Worm (Caenorhabditis elegans) whole organism, late embryonic: ENCODE data around the gene F36D3.4.
"Not testable (repeated sequence)": the region's sequence is repeated elsewhere in the genome, so short reads cannot be mapped to it uniquely, and the experiment has no call there.

Experiments
- T23F11.4 ChIP-seq: fragments of 200-800 bp; sonication (Bioruptor generic); optimal IDR thresholded peaks from 2 replicates; lab custom pipeline; 2018; ENCODE audit warnings: mild to moderate bottlenecking, missing genetic modification characterization, missing compliant biosample characterization
- Y22D7AL.16 ChIP-seq: sonication (generic microtip); optimal IDR thresholded peaks from 2 replicates; lab custom pipeline; 2016; ENCODE audit warnings: missing genetic modification characterization, missing compliant biosample characterization
- ahr-1 ChIP-seq: sonication (generic microtip); optimal IDR thresholded peaks from 2 replicates; lab custom pipeline; 2016; ENCODE audit warnings: missing genetic modification characterization, missing compliant biosample characterization
- ceh-14 ChIP-seq: sonication (generic microtip); optimal IDR thresholded peaks from 2 replicates; lab custom pipeline; 2016; ENCODE audit warnings: missing genotype, missing genetic modification characterization, missing compliant biosample characterization
- ceh-18 ChIP-seq: sonication (generic microtip); optimal IDR thresholded peaks from 2 replicates; lab custom pipeline; 2016; ENCODE audit warnings: missing genetic modification characterization, missing compliant biosample characterization
- ceh-19 ChIP-seq: fragments of 200-800 bp; sonication (Bioruptor generic); optimal IDR thresholded peaks from 2 replicates; lab custom pipeline; 2018; ENCODE audit warnings: mild to moderate bottlenecking, missing genetic modification characterization, missing compliant biosample characterization
- ceh-2 ChIP-seq: sonication (generic microtip); optimal IDR thresholded peaks from 2 replicates; lab custom pipeline; 2016; ENCODE audit warnings: missing genotype, missing genetic modification characterization, missing compliant biosample characterization
- ceh-30 ChIP-seq: fragments of 150-350 bp; optimal IDR thresholded peaks from 2 replicates; lab custom pipeline; 2014; ENCODE audit warnings: missing biosample characterization, missing genetic modification characterization
- ceh-45 ChIP-seq: fragments of 200-800 bp; sonication (Bioruptor generic); IDR thresholded peaks from 2 replicates; pipeline ENCODE4 v1.3.6; 2022; ENCODE audit warnings: missing genetic modification reagents, missing genetic modification characterization, missing compliant biosample characterization
- ceh-48 ChIP-seq: sonication (generic microtip); optimal IDR thresholded peaks from 2 replicates; lab custom pipeline; 2016; ENCODE audit warnings: missing genetic modification characterization, inconsistent platforms, missing compliant biosample characterization
- che-1 ChIP-seq: sonication (generic microtip); optimal IDR thresholded peaks from 2 replicates; lab custom pipeline; 2016; ENCODE audit warnings: mild to moderate bottlenecking, missing genetic modification characterization, missing compliant biosample characterization
- dmd-4 ChIP-seq: sonication (generic microtip); optimal IDR thresholded peaks from 2 replicates; lab custom pipeline; 2016; ENCODE audit warnings: borderline replicate concordance, missing genetic modification characterization, missing compliant biosample characterization
- elt-4 ChIP-seq: sonication (generic microtip); optimal IDR thresholded peaks from 2 replicates; lab custom pipeline; 2016; ENCODE audit warnings: missing genetic modification characterization, missing compliant biosample characterization
- fax-1 ChIP-seq: sonication (generic microtip); optimal IDR thresholded peaks from 2 replicates; lab custom pipeline; 2016; ENCODE audit warnings: missing genotype, missing genetic modification characterization, missing compliant biosample characterization
- fkh-10 ChIP-seq: fragments of 150-350 bp; optimal IDR thresholded peaks from 2 replicates; lab custom pipeline; 2014; ENCODE audit warnings: missing biosample characterization, missing genetic modification reagents, missing genetic modification characterization
- hlh-13 ChIP-seq: fragments of 200-800 bp; sonication (Bioruptor generic); optimal IDR thresholded peaks from 2 replicates; lab custom pipeline; 2018; ENCODE audit warnings: mild to moderate bottlenecking, missing genetic modification characterization, missing compliant biosample characterization
- hlh-15 ChIP-seq: sonication (generic microtip); optimal IDR thresholded peaks from 2 replicates; lab custom pipeline; 2016; ENCODE audit warnings: missing genetic modification characterization, missing compliant biosample characterization
- hlh-6 ChIP-seq: sonication (generic microtip); optimal IDR thresholded peaks from 2 replicates; lab custom pipeline; 2016; ENCODE audit warnings: missing genotype, missing genetic modification characterization, missing compliant biosample characterization
- hlh-8 ChIP-seq: sonication (generic microtip); optimal IDR thresholded peaks from 2 replicates; lab custom pipeline; 2016; ENCODE audit warnings: missing genotype, missing genetic modification characterization, missing compliant biosample characterization
- lin-11 ChIP-seq: fragments of 200-800 bp; sonication (Bioruptor generic); optimal IDR thresholded peaks from 2 replicates; lab custom pipeline; 2018; ENCODE audit warnings: mild to moderate bottlenecking, missing genetic modification characterization, missing compliant biosample characterization
- nhr-11 ChIP-seq: fragments of 150-350 bp; optimal IDR thresholded peaks from 2 replicates; lab custom pipeline; 2014; ENCODE audit warnings: missing biosample characterization, missing genetic modification characterization
- nhr-232 ChIP-seq: sonication (generic microtip); optimal IDR thresholded peaks from 2 replicates; lab custom pipeline; 2016; ENCODE audit warnings: missing genetic modification characterization, missing compliant biosample characterization
- odd-2 ChIP-seq: sonication (generic microtip); optimal IDR thresholded peaks from 2 replicates; lab custom pipeline; 2017; ENCODE audit warnings: antibody characterized with exemption, mild to moderate bottlenecking, missing genetic modification characterization, missing compliant biosample characterization
- pag-3 ChIP-seq: sonication (generic microtip); optimal IDR thresholded peaks from 2 replicates; lab custom pipeline; 2016; ENCODE audit warnings: missing compliant biosample characterization, missing genetic modification characterization, borderline replicate concordance
- pat-9 ChIP-seq: fragments of 200-800 bp; sonication (Bioruptor generic); optimal IDR thresholded peaks from 2 replicates; lab custom pipeline; 2018; ENCODE audit warnings: mild to moderate bottlenecking, missing genetic modification characterization, moderate library complexity, missing compliant biosample characterization
- pax-1 ChIP-seq: fragments of 150-350 bp; optimal IDR thresholded peaks from 2 replicates; lab custom pipeline; 2014; ENCODE audit warnings: missing biosample characterization, missing genetic modification characterization
- pha-2 ChIP-seq: sonication (generic microtip); optimal IDR thresholded peaks from 2 replicates; lab custom pipeline; 2017; ENCODE audit warnings: mild to moderate bottlenecking, missing genetic modification characterization, missing compliant biosample characterization
- pha-4 ChIP-seq: fragments of 150-350 bp; optimal IDR thresholded peaks from 2 replicates; lab custom pipeline; 2018; ENCODE audit warnings: missing biosample characterization, missing genetic modification reagents, missing genetic modification characterization
- pros-1 ChIP-seq: fragments of 150-350 bp; optimal IDR thresholded peaks from 2 replicates; lab custom pipeline; 2014; ENCODE audit warnings: missing biosample characterization, missing genetic modification reagents, missing genetic modification characterization
- ref-2 ChIP-seq: sonication (generic microtip); optimal IDR thresholded peaks from 2 replicates; lab custom pipeline; 2016; ENCODE audit warnings: missing genetic modification characterization, missing compliant biosample characterization
- sdc-2 ChIP-seq: sonication (generic microtip); optimal IDR thresholded peaks from 2 replicates; lab custom pipeline; 2016; ENCODE audit warnings: missing genotype, missing genetic modification characterization, missing compliant biosample characterization
- tbx-2 ChIP-seq: sonication (generic microtip); optimal IDR thresholded peaks from 2 replicates; lab custom pipeline; 2016; ENCODE audit warnings: missing genetic modification characterization, missing compliant biosample characterization
- unc-3 ChIP-seq, 2 experiments: fragments of 200-800 bp in 1 of 2; sonication (Bioruptor generic) in 1 of 2; sonication (generic microtip) in 1 of 2; conservative IDR thresholded peaks in 1 of 2; optimal IDR thresholded peaks in 1 of 2; 2 replicates each; pipeline versions ENCODE4 v1.3.6 to Lab custom; 2016 to 2022; ENCODE audit warnings: missing compliant biosample characterization in 2 of 2, missing genetic modification characterization in 2 of 2, missing genetic modification reagents in 1 of 2
- unc-42 ChIP-seq: sonication (generic microtip); optimal IDR thresholded peaks from 2 replicates; lab custom pipeline; 2016; ENCODE audit warnings: missing genotype, missing genetic modification characterization, missing compliant biosample characterization
- unc-86 ChIP-seq: sonication (generic microtip); optimal IDR thresholded peaks from 2 replicates; lab custom pipeline; 2016; ENCODE audit warnings: missing genetic modification characterization, missing compliant biosample characterization

Gene F36D3.4

ce11 chrV:16527796-16528195, 10.3 kb upstream of the F36D3.4 start, which contains the start of gene F36D3.16:
TSS of gene F36D3.16 (plus strand) at chrV:16528096.
- TF ChIP-seq ceh-30 (no peak), T23F11.4 (no peak), odd-2 (tag; lab: Kevin White, UChicago) (no peak), fkh-10 (GFP tag; lab: Kevin White, UChicago) (no peak)

- no peak for TF ChIP-seq ref-2 (tag; lab: Kevin White, UChicago)
- no peak for TF ChIP-seq fkh-10 (GFP tag; lab: Kevin White, UChicago)
- no peak for TF ChIP-seq dmd-4 (tag; lab: Kevin White, UChicago)
- TF ChIP-seq hlh-8 (tag; lab: Kevin White, UChicago): no peak
- no peak for TF ChIP-seq pros-1 (tag; lab: Kevin White, UChicago)
- TF ChIP-seq elt-4 (tag; lab: Kevin White, UChicago): no peak
- TF ChIP-seq ceh-2 (tag; lab: Kevin White, UChicago): no peak
Measured at ce11 chrV:16526858-16527257, 9.3 kb upstream of the F36D3.4 start, which contains the start of gene F36D3.8. TSS of gene F36D3.8 (plus strand) at chrV:16527158.

ce11 chrV:16522242-16522641, 4.7 kb upstream of the F36D3.4 start, which contains the start of gene srw-34:
TSS of gene srw-34 (minus strand) at chrV:16522342.
- TF ChIP-seq Y22D7AL.16 (tag; lab: Kevin White, UChicago): no peak
- no peak for TF ChIP-seq dmd-4 (tag; lab: Kevin White, UChicago)
- TF ChIP-seq ceh-18 (tag; lab: Kevin White, UChicago): no peak
- TF ChIP-seq T23F11.4: no peak
- no peak for TF ChIP-seq ceh-19 (GFP tag; lab: Kevin White, UChicago)
- TF ChIP-seq sdc-2: no peak
- no peak for TF ChIP-seq pat-9
- no peak for TF ChIP-seq fax-1 (tag; lab: Kevin White, UChicago)

- TF ChIP-seq nhr-232, unc-86, hlh-6 (tag; lab: Kevin White, UChicago): not testable (repeated sequence)
Measured at ce11 chrV:16515140-16515539, 2.4 kb downstream of the F36D3.4 start, which contains the start of gene F36D3.5. TSS of gene F36D3.5 (minus strand) at chrV:16515240.

ce11 chrV:16508667-16509066, 8.9 kb downstream of the F36D3.4 start, which contains the start of gene srr-3:
TSS of gene srr-3 (minus strand) at chrV:16508767.
- TF ChIP-seq ceh-45 (GFP tag; lab: Robert Waterston, UW) (no peak), ahr-1 (no peak), hlh-13 (GFP tag; lab: Kevin White, UChicago) (no peak), nhr-232 (tag; lab: Kevin White, UChicago) (no peak), nhr-11 (no peak), unc-3 (GFP tag; conservative IDR thresholded peaks at IDR 0.05; lab: Robert Waterston, UW) (no peak), unc-3 (tag; optimal IDR thresholded peaks at IDR 0.05; lab: Kevin White, UChicago) (no peak), tbx-2 (no peak), ceh-19 (GFP tag; lab: Kevin White, UChicago) (no peak), che-1 (tag; lab: Kevin White, UChicago) (no peak), T23F11.4 (no peak), ceh-14 (no peak), elt-4 (tag; lab: Kevin White, UChicago) (no peak), fkh-10 (GFP tag; lab: Kevin White, UChicago) (no peak)
- TF ChIP-seq, all 69 proteins: peak for 0

ce11 chrV:16506650-16507049, 10.9 kb downstream of the F36D3.4 start:
- TF ChIP-seq unc-42 (no peak), hlh-15 (no peak), ceh-14 (no peak)

- TF ChIP-seq odd-2 (tag; lab: Kevin White, UChicago): no peak
- TF ChIP-seq pha-4 (tag; lab: Kevin White, UChicago): no peak
- no peak for TF ChIP-seq ceh-48 (tag; lab: Kevin White, UChicago)
- TF ChIP-seq pha-2 (tag; lab: Kevin White, UChicago): no peak
- no peak for TF ChIP-seq lin-11 (tag; lab: Kevin White, UChicago)
- no peak for TF ChIP-seq pax-1 (tag; lab: Kevin White, UChicago)
- TF ChIP-seq nhr-232 (tag; lab: Kevin White, UChicago): no peak
- no peak for TF ChIP-seq pag-3 (tag; lab: Kevin White, UChicago)
- TF ChIP-seq ref-2 (tag; lab: Kevin White, UChicago): no peak
- TF ChIP-seq, all 69 proteins: peak for 0
Measured at ce11 chrV:16505828-16506227, 11.7 kb downstream of the F36D3.4 start, which contains the start of gene nhr-54. TSS of gene nhr-54 (minus strand) at chrV:16505928.
